Worm (Caenorhabditis elegans): ENCODE measurements around the gene F59B10.4.

ce11 chrII:10554972-10555371, 36.1 kb upstream of the F59B10.4 start, which contains the start of gene mnk-1:
- TF ChIP-seq ama-1 (optimal IDR thresholded peaks at IDR 0.05) (no peak), ceh-9 (tag; optimal IDR thresholded peaks at IDR 0.05) (no peak), nhr-12 (tag; optimal IDR thresholded peaks at IDR 0.05) (no peak), nhr-76 (tag; optimal IDR thresholded peaks at IDR 0.05) (no peak), nfya-1 (tag; optimal IDR thresholded peaks at IDR 0.05; ENCODE audit: insufficient read depth) (no peak), snpc-4 (tag; optimal IDR thresholded peaks at IDR 0.05) (no peak), lsy-12 (tag; optimal IDR thresholded peaks at IDR 0.05) (no peak), unc-62 (GFP tag; optimal IDR thresholded peaks at IDR 0.05) (no peak), ceh-82 (tag; optimal IDR thresholded peaks at IDR 0.05) (no peak), aly-2 (tag; optimal IDR thresholded peaks at IDR 0.05) (no peak), ztf-4 (tag; optimal IDR thresholded peaks at IDR 0.05) (no peak), hmg-11 (tag; optimal IDR thresholded peaks at IDR 0.05) (no peak), skn-1 (tag; optimal IDR thresholded peaks at IDR 0.05) (no peak)
